Worm (Caenorhabditis elegans) whole organism, L4 larva: ENCODE results near the gene ZK675.4.

Source experiments
- F10B5.3 ChIP-seq: sonication (generic microtip); optimal IDR thresholded peaks from 2 replicates; lab custom pipeline; 2016; ENCODE audit warnings: mild to moderate bottlenecking, missing genetic modification characterization, missing compliant biosample characterization
- T26A8.4 ChIP-seq: fragments of 200-800 bp; sonication (Bioruptor generic); IDR thresholded peaks from 2 replicates; pipeline ENCODE4 v1.3.6; 2022; ENCODE audit warnings: missing genetic modification characterization, missing compliant biosample characterization
- Y105C5A.15 ChIP-seq: fragments of 200-800 bp; sonication (Bioruptor generic); IDR thresholded peaks from 2 replicates; pipeline ENCODE4 v1.3.6; 2022; ENCODE audit warnings: missing genetic modification characterization, missing compliant biosample characterization
- Y5F2A.4 ChIP-seq: fragments of 200-800 bp; sonication (Bioruptor generic); optimal IDR thresholded peaks from 2 replicates; lab custom pipeline; 2018; ENCODE audit warnings: mild to moderate bottlenecking, missing genetic modification characterization, missing compliant biosample characterization
- attf-4 ChIP-seq: sonication (generic microtip); optimal IDR thresholded peaks from 3 replicates; lab custom pipeline; 2017; ENCODE audit warnings: missing biosample characterization, missing genetic modification characterization
- ceh-20 ChIP-seq: fragments of 200-800 bp; sonication (Bioruptor generic); IDR thresholded peaks from 2 replicates; pipeline ENCODE4 v1.3.6; 2022; ENCODE audit warnings: missing genetic modification reagents, missing genetic modification characterization, missing compliant biosample characterization
- ceh-28 ChIP-seq: fragments of 150-350 bp; optimal IDR thresholded peaks from 2 replicates; lab custom pipeline; 2014; ENCODE audit warnings: missing biosample characterization, missing genetic modification reagents, missing genetic modification characterization
- ceh-32 ChIP-seq: sonication (generic microtip); optimal IDR thresholded peaks from 2 replicates; lab custom pipeline; 2016; ENCODE audit warnings: mild to moderate bottlenecking, missing genetic modification characterization, missing compliant biosample characterization; ENCODE audit not compliant: poor library complexity
- ceh-44 ChIP-seq: fragments of 200-800 bp; sonication (Bioruptor generic); IDR thresholded peaks from 2 replicates; pipeline ENCODE4 v1.3.6; 2022; ENCODE audit warnings: missing genetic modification reagents, missing genetic modification characterization, missing compliant biosample characterization
- ceh-82 ChIP-seq: sonication (generic microtip); optimal IDR thresholded peaks from 2 replicates; lab custom pipeline; 2017; ENCODE audit warnings: missing biosample characterization, missing genetic modification characterization
- ces-1 ChIP-seq: fragments of 150-350 bp; sonication (generic microtip); optimal IDR thresholded peaks from 4 replicates; lab custom pipeline; 2014; ENCODE audit warnings: missing biosample characterization, missing genetic modification reagents, missing genetic modification characterization
- cey-2 ChIP-seq: sonication (generic microtip); optimal IDR thresholded peaks from 3 replicates; lab custom pipeline; 2017; ENCODE audit warnings: missing genetic modification characterization, mild to moderate bottlenecking, missing compliant biosample characterization, antibody characterized with exemption, borderline replicate concordance; ENCODE audit not compliant: insufficient read depth
- ctbp-1 ChIP-seq: fragments of 200-800 bp; sonication (Bioruptor generic); IDR thresholded peaks from 2 replicates; pipeline ENCODE4 v1.3.6; 2022; ENCODE audit warnings: missing genetic modification reagents, missing genetic modification characterization, missing compliant biosample characterization
- daf-16 ChIP-seq, 3 experiments: sonication (generic microtip); optimal IDR thresholded peaks; 2 replicates each; lab custom pipeline; 2016 to 2017; ENCODE audit warnings: missing genetic modification characterization in 3 of 3, missing genetic modification reagents in 3 of 3, mild to moderate bottlenecking in 2 of 3, missing compliant biosample characterization in 2 of 3, missing biosample characterization in 1 of 3, moderate library complexity in 1 of 3
- daf-8 ChIP-seq: fragments of 200-800 bp; sonication (Bioruptor generic); IDR thresholded peaks from 2 replicates; pipeline ENCODE4 v1.3.6; 2022; ENCODE audit warnings: missing genetic modification characterization, missing compliant biosample characterization
- dmd-6 ChIP-seq: fragments of 200-800 bp; sonication (Bioruptor generic); IDR thresholded peaks from 2 replicates; pipeline ENCODE4 v1.3.6; 2022; ENCODE audit warnings: missing genetic modification reagents, missing genetic modification characterization, missing compliant biosample characterization
- dmd-9 ChIP-seq: fragments of 200-800 bp; sonication (Bioruptor generic); IDR thresholded peaks from 2 replicates; pipeline ENCODE4 v1.3.6; 2022; ENCODE audit warnings: missing genetic modification reagents, missing genetic modification characterization, missing compliant biosample characterization
- dve-1 ChIP-seq: sonication (generic microtip); optimal IDR thresholded peaks from 2 replicates; lab custom pipeline; 2017; ENCODE audit warnings: antibody characterized with exemption, mild to moderate bottlenecking, missing genetic modification characterization, missing compliant biosample characterization; ENCODE audit not compliant: insufficient read depth
- egl-27 ChIP-seq: sonication (generic microtip); optimal IDR thresholded peaks from 3 replicates; lab custom pipeline; 2017; ENCODE audit warnings: missing biosample characterization, missing genetic modification reagents, missing genetic modification characterization
- fkh-10 ChIP-seq: fragments of 150-350 bp; optimal IDR thresholded peaks from 2 replicates; lab custom pipeline; 2014; ENCODE audit warnings: missing biosample characterization, missing genetic modification reagents, missing genetic modification characterization
- gei-8 ChIP-seq: fragments of 200-800 bp; sonication (Bioruptor generic); optimal IDR thresholded peaks from 2 replicates; lab custom pipeline; 2018; ENCODE audit warnings: mild to moderate bottlenecking, missing genetic modification characterization, missing compliant biosample characterization
- hlh-30 ChIP-seq: sonication (generic microtip); optimal IDR thresholded peaks from 2 replicates; lab custom pipeline; 2017; ENCODE audit warnings: antibody characterized with exemption, mild to moderate bottlenecking, missing genetic modification characterization, missing compliant biosample characterization; ENCODE audit not compliant: insufficient read depth
- lim-7 ChIP-seq: fragments of 200-800 bp; sonication (Bioruptor generic); IDR thresholded peaks from 2 replicates; pipeline ENCODE4 v1.3.6; 2022; ENCODE audit warnings: missing genetic modification characterization, missing compliant biosample characterization
- lin-13 ChIP-seq: fragments of 150-350 bp; optimal IDR thresholded peaks from 2 replicates; lab custom pipeline; 2014; ENCODE audit warnings: missing biosample characterization, missing genetic modification reagents, missing genetic modification characterization
- lsy-2 ChIP-seq, 2 experiments: fragments of 150-350 bp in 1 of 2; sonication (generic microtip) in 1 of 2; optimal IDR thresholded peaks; 2 replicates each; lab custom pipeline; 2014 to 2017; ENCODE audit warnings: missing biosample characterization in 2 of 2, missing genetic modification characterization in 2 of 2
- mep-1 ChIP-seq: fragments of 150-350 bp; sonication (generic microtip); optimal IDR thresholded peaks from 3 replicates; lab custom pipeline; 2014; ENCODE audit warnings: missing biosample characterization, missing genetic modification characterization
- mes-2 ChIP-seq: sonication (generic microtip); optimal IDR thresholded peaks from 2 replicates; lab custom pipeline; 2016; ENCODE audit warnings: missing genotype, mild to moderate bottlenecking, missing genetic modification characterization, missing compliant biosample characterization; ENCODE audit not compliant: poor library complexity, severe bottlenecking
- mxl-2 ChIP-seq: fragments of 200-800 bp; sonication (Bioruptor generic); conservative IDR thresholded peaks from 2 replicates; pipeline ENCODE4 v1.3.6; 2022; ENCODE audit warnings: missing genetic modification reagents, missing genetic modification characterization, missing compliant biosample characterization
- nhr-11 ChIP-seq: fragments of 150-350 bp; optimal IDR thresholded peaks from 2 replicates; lab custom pipeline; 2014; ENCODE audit warnings: missing biosample characterization, missing genetic modification characterization
- nhr-25 ChIP-seq: sonication (generic microtip); optimal IDR thresholded peaks from 2 replicates; lab custom pipeline; 2017; ENCODE audit warnings: missing genetic modification characterization, mild to moderate bottlenecking, missing compliant biosample characterization, antibody characterized with exemption, moderate library complexity, borderline replicate concordance; ENCODE audit not compliant: insufficient read depth
- nhr-28 ChIP-seq: fragments of 150-350 bp; optimal IDR thresholded peaks from 2 replicates; lab custom pipeline; 2014; ENCODE audit warnings: missing biosample characterization, missing genetic modification characterization
- nhr-41 ChIP-seq: fragments of 200-800 bp; sonication (Bioruptor generic); IDR thresholded peaks from 2 replicates; pipeline ENCODE4 v1.3.6; 2022; ENCODE audit warnings: missing genetic modification reagents, missing genetic modification characterization, missing compliant biosample characterization
- nhr-48 ChIP-seq: sonication (generic microtip); optimal IDR thresholded peaks from 2 replicates; lab custom pipeline; 2016; ENCODE audit warnings: mild to moderate bottlenecking, missing genetic modification characterization, missing compliant biosample characterization
- nhr-6 ChIP-seq: fragments of 150-350 bp; optimal IDR thresholded peaks from 2 replicates; lab custom pipeline; 2014; ENCODE audit warnings: missing biosample characterization, missing genetic modification characterization
- nhr-76 ChIP-seq: fragments of 150-350 bp; optimal IDR thresholded peaks from 2 replicates; lab custom pipeline; 2014; ENCODE audit warnings: missing biosample characterization, missing genetic modification characterization
- nhr-77 ChIP-seq: fragments of 150-350 bp; optimal IDR thresholded peaks from 2 replicates; lab custom pipeline; 2014; ENCODE audit warnings: missing biosample characterization, missing genetic modification characterization
- php-3 ChIP-seq: fragments of 200-800 bp; sonication (Bioruptor generic); IDR thresholded peaks from 2 replicates; pipeline ENCODE4 v1.3.6; 2022; ENCODE audit warnings: missing genetic modification reagents, missing genetic modification characterization, missing compliant biosample characterization
- rbr-2 ChIP-seq: sonication (generic microtip); optimal IDR thresholded peaks from 2 replicates; lab custom pipeline; 2016; ENCODE audit warnings: missing genotype, missing genetic modification characterization, missing compliant biosample characterization
- snpc-1.2 ChIP-seq: fragments of 200-800 bp; sonication (Bioruptor generic); IDR thresholded peaks from 2 replicates; pipeline ENCODE4 v1.3.6; 2022; ENCODE audit warnings: missing genetic modification reagents, missing genetic modification characterization, missing compliant biosample characterization
- snpc-4 ChIP-seq: fragments of 150-350 bp; optimal IDR thresholded peaks from 2 replicates; lab custom pipeline; 2014; ENCODE audit warnings: missing biosample characterization, missing genetic modification characterization
- spr-3 ChIP-seq: fragments of 200-800 bp; sonication (Bioruptor generic); optimal IDR thresholded peaks from 2 replicates; lab custom pipeline; 2018; ENCODE audit warnings: mild to moderate bottlenecking, missing genetic modification characterization, missing compliant biosample characterization
- tra-1 ChIP-seq: fragments of 200-800 bp; sonication (Bioruptor generic); IDR thresholded peaks from 2 replicates; pipeline ENCODE4 v1.3.6; 2022; ENCODE audit warnings: missing genetic modification reagents, missing genetic modification characterization, missing compliant biosample characterization
- zag-1 ChIP-seq: fragments of 150-350 bp; optimal IDR thresholded peaks from 2 replicates; lab custom pipeline; 2014; ENCODE audit warnings: missing biosample characterization, missing genetic modification characterization
- zfp-3 ChIP-seq: fragments of 200-800 bp; sonication (Bioruptor generic); conservative IDR thresholded peaks from 2 replicates; pipeline ENCODE4 v1.3.6; 2022; ENCODE audit warnings: missing genetic modification reagents, missing genetic modification characterization, missing compliant biosample characterization
- zip-2 ChIP-seq: fragments of 150-350 bp; optimal IDR thresholded peaks from 2 replicates; lab custom pipeline; 2014; ENCODE audit warnings: missing biosample characterization, missing genetic modification characterization
- ztf-7 ChIP-seq: fragments of 150-350 bp; optimal IDR thresholded peaks from 2 replicates; lab custom pipeline; 2014; ENCODE audit warnings: missing biosample characterization, missing genetic modification characterization

ZK675.4 gene

DNA sequence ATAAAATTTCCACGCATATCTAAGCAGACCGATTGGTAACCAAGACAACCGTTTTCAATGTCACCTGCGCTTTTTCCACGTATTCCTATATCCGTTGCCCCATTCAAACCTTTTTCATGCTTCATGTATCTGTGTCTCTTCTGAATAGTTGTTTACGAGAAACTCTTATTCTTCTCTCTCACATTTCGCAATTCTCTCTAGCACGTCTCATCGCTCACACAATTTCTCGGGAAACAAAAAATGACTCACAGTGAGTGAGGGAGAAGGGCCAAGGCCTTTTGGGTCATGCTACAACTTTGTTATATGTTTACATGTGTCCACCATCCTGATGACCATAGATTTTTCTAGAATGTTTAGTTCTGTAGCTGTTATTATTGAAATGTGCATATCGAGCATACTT lies 23.8 kb upstream of the ZK675.4 start (continued):
- TF ChIP-seq Y5F2A.4 (GFP tag; lab: Kevin White, UChicago), result no peak
- peak; percentile 63 for TF ChIP-seq rbr-2
- TF ChIP-seq snpc-4, result no peak
- TF ChIP-seq egl-27 (tag; lab: Kevin White, UChicago), result no peak
- TF ChIP-seq mxl-2 (GFP tag; lab: Robert Waterston, UW), result no peak
- TF ChIP-seq ztf-7, result no peak
- TF ChIP-seq php-3 (GFP tag; lab: Robert Waterston, UW), result no peak
- no peak for TF ChIP-seq zag-1 (tag; lab: Kevin White, UChicago)
- TF ChIP-seq snpc-1.2 (GFP tag; lab: Robert Waterston, UW), result no peak
- TF ChIP-seq nhr-76 (tag; lab: Kevin White, UChicago), result no peak
- peak; percentile 50 for TF ChIP-seq fkh-10 (GFP tag; lab: Kevin White, UChicago)
- TF ChIP-seq, all 104 proteins: peak for 17

DNA sequence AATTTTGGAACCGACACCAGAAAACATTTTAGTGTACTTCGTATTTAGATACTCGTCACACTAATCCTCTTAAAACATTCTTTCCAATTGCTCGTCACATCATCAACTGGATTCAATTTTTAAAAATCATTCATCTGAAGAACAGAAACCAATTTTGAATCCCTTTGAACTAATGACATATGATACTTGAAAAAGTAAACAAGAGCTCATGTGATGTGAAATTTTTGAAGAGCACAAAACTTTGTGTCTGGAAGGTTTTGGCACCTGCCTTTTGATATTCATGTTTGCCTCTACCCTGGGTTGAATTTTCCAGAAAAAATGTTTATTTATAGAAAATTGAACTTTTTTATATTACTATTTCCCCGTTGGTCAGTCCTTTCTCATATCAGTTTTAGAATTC lies 22.4 kb upstream of the ZK675.4 start:
- TF ChIP-seq lsy-2 (tag; optimal IDR thresholded peaks at IDR 0.05; lab: Kevin White, UChicago) (peak in 1 of 2 experiments; percentile 17), ceh-28 (tag; lab: Kevin White, UChicago) (no peak), nhr-25 (no peak), zfp-3 (no peak), lin-13 (GFP tag; lab: Kevin White, UChicago) (no peak), spr-3 (GFP tag; lab: Kevin White, UChicago) (no peak), ceh-82 (no peak), lim-7 (GFP tag; lab: Robert Waterston, UW) (no peak), ctbp-1 (GFP tag; lab: Robert Waterston, UW) (no peak), nhr-28 (tag; lab: Kevin White, UChicago) (peak; percentile 10), F10B5.3 (no peak), attf-4 (tag; lab: Kevin White, UChicago) (no peak), snpc-1.2 (GFP tag; lab: Robert Waterston, UW) (no peak), nhr-11 (peak; percentile 44), nhr-76 (tag; lab: Kevin White, UChicago) (no peak), daf-16 (GFP tag; optimal IDR thresholded peaks at IDR 0.05; lab: Kevin White, UChicago) (no peak), daf-16 (tag; optimal IDR thresholded peaks at IDR 0.05; lab: Kevin White, UChicago) (peak; percentile 25), dmd-6 (no peak), ceh-32 (tag; lab: Kevin White, UChicago) (no peak), cey-2 (tag; lab: Kevin White, UChicago) (no peak), ztf-7 (no peak), mes-2 (tag; lab: Kevin White, UChicago) (no peak), ces-1 (GFP tag; lab: Kevin White, UChicago) (no peak), zip-2 (tag; lab: Kevin White, UChicago) (no peak), daf-8 (GFP tag; lab: Robert Waterston, UW) (no peak), gei-8 (no peak), nhr-77 (tag; lab: Kevin White, UChicago) (peak; percentile 19), Y105C5A.15 (GFP tag; lab: Robert Waterston, UW) (no peak), nhr-6 (no peak), dve-1 (tag; lab: Kevin White, UChicago) (peak; percentile 45), tra-1 (GFP tag; lab: Robert Waterston, UW) (no peak), T26A8.4 (GFP tag; lab: Robert Waterston, UW) (no peak), mep-1 (tag; lab: Kevin White, UChicago) (no peak), nhr-41 (GFP tag; lab: Robert Waterston, UW) (no peak), dmd-9 (GFP tag; lab: Robert Waterston, UW) (no peak), php-3 (GFP tag; lab: Robert Waterston, UW) (no peak), nhr-48 (tag; lab: Kevin White, UChicago) (no peak), ceh-20 (no peak), hlh-30 (tag; lab: Kevin White, UChicago) (peak; percentile 54), ceh-44 (GFP tag; lab: Robert Waterston, UW) (no peak)
